Worm (Caenorhabditis elegans) whole organism, L3 larva: ENCODE measurements around the gene F46F2.5.
A peak's percentile ranks its signal among the peaks of the same experiment; 100 is the strongest.

ENCODE experiments used
- R02D3.7 ChIP-seq: fragments of 150-350 bp; optimal IDR thresholded peaks from 2 replicates; lab custom pipeline; 2014; ENCODE audit warnings: missing biosample characterization, missing genetic modification characterization
- ZK546.5 ChIP-seq: sonication (generic microtip); optimal IDR thresholded peaks from 2 replicates; lab custom pipeline; 2017; ENCODE audit warnings: missing biosample characterization, missing genetic modification characterization
- aly-2 ChIP-seq: fragments of 150-350 bp; optimal IDR thresholded peaks from 2 replicates; lab custom pipeline; 2014; ENCODE audit warnings: missing biosample characterization, missing genetic modification characterization
- ama-1 ChIP-seq: fragments of 150-350 bp; optimal IDR thresholded peaks from 2 replicates; lab custom pipeline; 2018
- ceh-16 ChIP-seq: sonication (generic microtip); optimal IDR thresholded peaks from 2 replicates; lab custom pipeline; 2017; ENCODE audit warnings: missing biosample characterization, missing genetic modification characterization
- ceh-28 ChIP-seq: fragments of 150-350 bp; optimal IDR thresholded peaks from 2 replicates; lab custom pipeline; 2014; ENCODE audit warnings: missing biosample characterization, missing genetic modification reagents, missing genetic modification characterization
- ceh-82 ChIP-seq: fragments of 150-350 bp; optimal IDR thresholded peaks from 2 replicates; lab custom pipeline; 2014; ENCODE audit warnings: missing biosample characterization, missing genetic modification characterization
- ceh-9 ChIP-seq: sonication (generic microtip); optimal IDR thresholded peaks from 2 replicates; lab custom pipeline; 2018; ENCODE audit warnings: missing biosample characterization, missing genetic modification characterization
- daf-12 ChIP-seq: fragments of 150-350 bp; optimal IDR thresholded peaks from 2 replicates; lab custom pipeline; 2014; ENCODE audit warnings: missing biosample characterization, missing genetic modification reagents, missing genetic modification characterization
- egl-27 ChIP-seq: sonication (generic microtip); optimal IDR thresholded peaks from 4 replicates; lab custom pipeline; 2017; ENCODE audit warnings: missing biosample characterization, missing genetic modification reagents, missing genetic modification characterization
- egl-5 ChIP-seq: fragments of 150-350 bp; optimal IDR thresholded peaks from 2 replicates; lab custom pipeline; 2017; ENCODE audit warnings: missing biosample characterization, missing genetic modification reagents, missing genetic modification characterization, inconsistent platforms
- elt-1 ChIP-seq: fragments of 150-350 bp; optimal IDR thresholded peaks from 2 replicates; lab custom pipeline; 2014; ENCODE audit warnings: missing biosample characterization, missing genetic modification characterization
- elt-2 ChIP-seq: sonication (generic microtip); optimal IDR thresholded peaks from 2 replicates; lab custom pipeline; 2016; ENCODE audit warnings: missing genetic modification reagents, mild to moderate bottlenecking, missing genetic modification characterization, missing compliant biosample characterization
- elt-3 ChIP-seq, 3 experiments: fragments of 150-350 bp in 1 of 3; sonication (generic microtip) in 2 of 3; optimal IDR thresholded peaks; 2 replicates in 2 of 3; 4 replicates in 1 of 3; lab custom pipeline; 2014 to 2017; ENCODE audit warnings: missing biosample characterization in 3 of 3, missing genetic modification characterization in 3 of 3
- eor-1 ChIP-seq, 2 experiments: fragments of 150-350 bp; optimal IDR thresholded peaks; 2 replicates each; lab custom pipeline; 2014 to 2018; ENCODE audit warnings: missing biosample characterization in 2 of 2, missing genetic modification characterization in 2 of 2
- fkh-10 ChIP-seq: sonication (generic microtip); optimal IDR thresholded peaks from 2 replicates; lab custom pipeline; 2017; ENCODE audit warnings: missing biosample characterization, missing genetic modification reagents, missing genetic modification characterization
- fkh-2 ChIP-seq: fragments of 150-350 bp; optimal IDR thresholded peaks from 2 replicates; lab custom pipeline; 2014; ENCODE audit warnings: missing biosample characterization, missing genetic modification reagents, missing genetic modification characterization
- fos-1 ChIP-seq: fragments of 150-350 bp; optimal IDR thresholded peaks from 2 replicates; lab custom pipeline; 2014; ENCODE audit warnings: missing biosample characterization, missing genetic modification characterization
- hmg-11 ChIP-seq: sonication (generic microtip); optimal IDR thresholded peaks from 2 replicates; lab custom pipeline; 2016; ENCODE audit warnings: missing genetic modification characterization, missing compliant biosample characterization
- jun-1 ChIP-seq: fragments of 150-350 bp; optimal IDR thresholded peaks from 2 replicates; lab custom pipeline; 2014; ENCODE audit warnings: missing biosample characterization, missing genetic modification reagents, missing genetic modification characterization
- lin-15B ChIP-seq: fragments of 150-350 bp; optimal IDR thresholded peaks from 2 replicates; lab custom pipeline; 2014; ENCODE audit warnings: missing biosample characterization, missing genetic modification characterization
- lin-39 ChIP-seq: fragments of 150-350 bp; optimal IDR thresholded peaks from 2 replicates; lab custom pipeline; 2018; ENCODE audit warnings: missing biosample characterization, missing genetic modification reagents, missing genetic modification characterization
- lsy-12 ChIP-seq: sonication (generic microtip); optimal IDR thresholded peaks from 2 replicates; lab custom pipeline; 2016; ENCODE audit warnings: mild to moderate bottlenecking, missing genetic modification characterization, missing compliant biosample characterization
- mdl-1 ChIP-seq: fragments of 150-350 bp; optimal IDR thresholded peaks from 2 replicates; lab custom pipeline; 2014; ENCODE audit warnings: missing biosample characterization, missing genetic modification characterization
- mml-1 ChIP-seq: fragments of 150-350 bp; sonication (generic microtip); optimal IDR thresholded peaks from 3 replicates; lab custom pipeline; 2014; ENCODE audit warnings: missing biosample characterization, missing genetic modification characterization
- nfya-1 ChIP-seq: sonication (generic microtip); optimal IDR thresholded peaks from 2 replicates; lab custom pipeline; 2017; ENCODE audit warnings: missing genetic modification characterization, mild to moderate bottlenecking, missing compliant biosample characterization, antibody characterized with exemption, moderate library complexity; ENCODE audit not compliant: insufficient read depth
- nhr-11 ChIP-seq: fragments of 150-350 bp; optimal IDR thresholded peaks from 2 replicates; lab custom pipeline; 2014; ENCODE audit warnings: missing biosample characterization, missing genetic modification characterization
- nhr-12 ChIP-seq: fragments of 150-350 bp; optimal IDR thresholded peaks from 2 replicates; lab custom pipeline; 2014; ENCODE audit warnings: missing biosample characterization, missing genetic modification characterization
- nhr-23 ChIP-seq: fragments of 150-350 bp; optimal IDR thresholded peaks from 2 replicates; lab custom pipeline; 2014; ENCODE audit warnings: missing biosample characterization, missing genetic modification reagents, missing genetic modification characterization
- nhr-237 ChIP-seq: fragments of 150-350 bp; optimal IDR thresholded peaks from 2 replicates; lab custom pipeline; 2014; ENCODE audit warnings: missing biosample characterization, missing genetic modification characterization
- nhr-25 ChIP-seq: sonication (generic microtip); optimal IDR thresholded peaks from 2 replicates; lab custom pipeline; 2017; ENCODE audit warnings: missing biosample characterization, missing genetic modification characterization
- nhr-28 ChIP-seq: fragments of 150-350 bp; optimal IDR thresholded peaks from 2 replicates; lab custom pipeline; 2014; ENCODE audit warnings: missing biosample characterization, missing genetic modification characterization
- nhr-43 ChIP-seq: sonication (generic microtip); optimal IDR thresholded peaks from 2 replicates; lab custom pipeline; 2016; ENCODE audit warnings: mild to moderate bottlenecking, missing genetic modification characterization, missing compliant biosample characterization; ENCODE audit not compliant: poor library complexity, severe bottlenecking
- nhr-67 ChIP-seq: fragments of 150-350 bp; optimal IDR thresholded peaks from 2 replicates; lab custom pipeline; 2014; ENCODE audit warnings: missing biosample characterization, missing genetic modification characterization
- nhr-76 ChIP-seq: fragments of 150-350 bp; sonication (generic microtip); optimal IDR thresholded peaks from 5 replicates; lab custom pipeline; 2014; ENCODE audit warnings: missing biosample characterization, missing genetic modification characterization
- nhr-77 ChIP-seq: fragments of 150-350 bp; optimal IDR thresholded peaks from 2 replicates; lab custom pipeline; 2014; ENCODE audit warnings: missing biosample characterization, missing genetic modification characterization
- pha-4 ChIP-seq: fragments of 150-350 bp; optimal IDR thresholded peaks from 2 replicates; lab custom pipeline; 2014; ENCODE audit warnings: missing biosample characterization, missing genetic modification reagents, missing genetic modification characterization
- pqm-1 ChIP-seq: fragments of 150-350 bp; optimal IDR thresholded peaks from 2 replicates; lab custom pipeline; 2017; ENCODE audit warnings: missing biosample characterization, missing genetic modification characterization, inconsistent platforms
- sea-2 ChIP-seq: fragments of 150-350 bp; sonication (generic microtip); optimal IDR thresholded peaks from 4 replicates; lab custom pipeline; 2014; ENCODE audit warnings: missing biosample characterization, missing genetic modification reagents, missing genetic modification characterization
- skn-1 ChIP-seq: fragments of 150-350 bp; optimal IDR thresholded peaks from 2 replicates; lab custom pipeline; 2014; ENCODE audit warnings: missing biosample characterization, missing genetic modification characterization
- snpc-4 ChIP-seq: fragments of 150-350 bp; optimal IDR thresholded peaks from 2 replicates; lab custom pipeline; 2014; ENCODE audit warnings: missing biosample characterization, missing genetic modification characterization
- tbx-2 ChIP-seq: sonication (generic microtip); optimal IDR thresholded peaks from 2 replicates; lab custom pipeline; 2016; ENCODE audit warnings: mild to moderate bottlenecking, missing genetic modification characterization, missing compliant biosample characterization
- unc-39 ChIP-seq: sonication (generic microtip); optimal IDR thresholded peaks from 4 replicates; lab custom pipeline; 2017; ENCODE audit warnings: missing biosample characterization, missing genetic modification characterization
- unc-62 ChIP-seq: fragments of 150-350 bp; sonication (generic microtip); optimal IDR thresholded peaks from 4 replicates; lab custom pipeline; 2014; ENCODE audit warnings: missing biosample characterization, missing genetic modification reagents, missing genetic modification characterization
- zag-1 ChIP-seq: fragments of 150-350 bp; optimal IDR thresholded peaks from 2 replicates; lab custom pipeline; 2014; ENCODE audit warnings: missing biosample characterization, missing genetic modification characterization
- ztf-11 ChIP-seq: fragments of 150-350 bp; optimal IDR thresholded peaks from 2 replicates; lab custom pipeline; 2014; ENCODE audit warnings: missing biosample characterization, missing genetic modification characterization
- ztf-4 ChIP-seq: fragments of 150-350 bp; optimal IDR thresholded peaks from 2 replicates; lab custom pipeline; 2014; ENCODE audit warnings: missing biosample characterization, missing genetic modification characterization

Gene F46F2.5

DNA sequence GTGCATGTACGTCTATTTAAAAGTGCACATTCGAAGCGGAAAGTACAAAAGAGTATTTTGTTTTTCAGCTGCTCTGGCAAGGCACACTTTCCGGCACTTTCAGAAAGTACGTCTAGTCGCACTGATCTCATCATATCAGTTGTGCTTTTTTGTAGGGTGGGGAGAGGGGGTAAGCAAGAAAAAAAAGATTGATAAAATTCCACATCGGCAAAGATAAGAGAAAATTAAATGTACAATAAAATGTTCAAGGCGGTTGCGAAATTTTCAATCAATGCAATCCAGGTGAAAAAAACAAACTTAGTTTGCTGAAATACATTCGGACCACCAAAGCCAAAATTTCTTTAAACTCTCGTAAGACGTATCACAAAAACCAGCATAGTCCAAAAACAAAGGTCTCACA, 13.7 kb downstream of the F46F2.5 start:
- TF ChIP-seq lin-15B (tag; lab: Kevin White, UChicago) (no peak), pqm-1 (tag; lab: Kevin White, UChicago) (peak; percentile 60), pha-4 (no peak), egl-27 (tag; lab: Kevin White, UChicago) (no peak), elt-2 (tag; lab: Kevin White, UChicago) (peak; percentile 81)
- TF ChIP-seq, all 47 proteins: peak for 2

DNA sequence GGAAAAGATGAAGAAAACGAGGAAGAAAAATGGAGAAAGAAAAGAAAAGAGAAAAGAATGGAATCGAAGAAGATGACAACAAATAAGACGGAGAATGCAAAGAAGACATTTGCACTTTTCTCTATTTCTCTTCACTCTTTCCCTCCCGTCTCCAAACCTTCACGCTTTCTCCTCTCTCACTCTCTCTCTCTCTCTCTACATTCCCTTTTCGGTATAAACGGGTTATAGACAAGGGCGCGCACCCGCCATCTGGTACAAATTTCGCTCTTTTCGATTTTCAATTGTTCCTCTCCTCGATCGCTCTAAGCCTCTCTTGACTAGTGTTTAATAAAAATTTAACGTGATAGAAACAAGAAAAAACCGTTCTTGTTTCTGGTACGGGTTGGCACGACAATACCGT, 14.3 kb downstream of the F46F2.5 start:
- no peak for TF ChIP-seq nhr-67 (tag; lab: Kevin White, UChicago)
- no peak for TF ChIP-seq nhr-77
- TF ChIP-seq unc-39 (tag; lab: Kevin White, UChicago), result no peak
- TF ChIP-seq nhr-237, result no peak
- TF ChIP-seq fkh-2, result no peak
- TF ChIP-seq snpc-4 (tag; lab: Kevin White, UChicago), result peak; percentile 63
- no peak for TF ChIP-seq mml-1 (tag; lab: Kevin White, UChicago)
- TF ChIP-seq ztf-11 (tag; lab: Kevin White, UChicago), result no peak
- peak; percentile 91 for TF ChIP-seq nhr-43 (tag; lab: Kevin White, UChicago)
- TF ChIP-seq jun-1 (tag; lab: Kevin White, UChicago), result peak; percentile 32
- TF ChIP-seq elt-3 (tag; optimal IDR thresholded peaks at IDR 0.05; lab: Kevin White, UChicago), result peak in 1 of 3 experiments; percentile 39
- no peak for TF ChIP-seq nhr-28 (tag; lab: Kevin White, UChicago)
- peak; percentile 49 for TF ChIP-seq mdl-1 (tag; lab: Kevin White, UChicago)
- peak; percentile 71 for TF ChIP-seq hmg-11 (tag; lab: Kevin White, UChicago)
- TF ChIP-seq ztf-4 (tag; lab: Kevin White, UChicago), result no peak
- no peak for TF ChIP-seq pqm-1 (tag; lab: Kevin White, UChicago)
- TF ChIP-seq nfya-1 (tag; lab: Kevin White, UChicago), result peak; percentile 85
- TF ChIP-seq nhr-12 (tag; lab: Kevin White, UChicago), result no peak
- TF ChIP-seq sea-2, result peak; percentile 71
- TF ChIP-seq ceh-82, result no peak
- no peak for TF ChIP-seq ZK546.5
- TF ChIP-seq skn-1 (tag; lab: Kevin White, UChicago), result peak; percentile 72
- peak; percentile 21 for TF ChIP-seq R02D3.7 (tag; lab: Kevin White, UChicago)
- peak; percentile 26 for TF ChIP-seq ceh-28
- TF ChIP-seq nhr-76 (tag; lab: Kevin White, UChicago), result no peak
- peak; percentile 34 for TF ChIP-seq unc-62 (GFP tag; lab: Kevin White, UChicago)
- peak; percentile 72 for TF ChIP-seq egl-27 (tag; lab: Kevin White, UChicago)
- TF ChIP-seq elt-2 (tag; lab: Kevin White, UChicago), result peak; percentile 32
- peak; percentile 46 for TF ChIP-seq tbx-2 (tag; lab: Kevin White, UChicago)
- TF ChIP-seq aly-2 (tag; lab: Kevin White, UChicago), result no peak
- TF ChIP-seq daf-12 (tag; lab: Kevin White, UChicago), result no peak
- peak; percentile 95 for TF ChIP-seq nhr-23 (tag; lab: Kevin White, UChicago)
- TF ChIP-seq pha-4, result peak; percentile 67
- peak; percentile 22 for TF ChIP-seq lsy-12 (tag; lab: Kevin White, UChicago)
- no peak for TF ChIP-seq fos-1 (tag; lab: Kevin White, UChicago)
- peak; percentile 95 for TF ChIP-seq nhr-25 (tag; lab: Kevin White, UChicago)
- peak; percentile 79 for TF ChIP-seq elt-1 (tag; lab: Kevin White, UChicago)
- peak; percentile 45 for TF ChIP-seq ceh-9 (tag; lab: Kevin White, UChicago)
- no peak for TF ChIP-seq egl-5 (tag; lab: Kevin White, UChicago)
- no peak for TF ChIP-seq zag-1
- TF ChIP-seq eor-1 (tag; optimal IDR thresholded peaks at IDR 0.05; lab: Kevin White, UChicago), result no peak
- peak; percentile 53 for TF ChIP-seq fkh-10 (GFP tag; lab: Kevin White, UChicago)
- TF ChIP-seq ceh-16 (tag; lab: Kevin White, UChicago), result no peak
- TF ChIP-seq ama-1, result no peak
- peak; percentile 24 for TF ChIP-seq lin-15B (tag; lab: Kevin White, UChicago)
- TF ChIP-seq nhr-11 (tag; lab: Kevin White, UChicago), result peak; percentile 35
- peak; percentile 29 for TF ChIP-seq lin-39 (tag; lab: Kevin White, UChicago)
